Worm (Caenorhabditis elegans): ENCODE results near the gene ndab-2.

ce11 chrIII:7189581-7190128 lies 9.1 kb downstream of the ndab-2 start, which contains the start of gene rps-21:
- TF ChIP-seq hlh-30 (tag; optimal IDR thresholded peaks at IDR 0.05; ENCODE audit: insufficient read depth) (no peak), unc-55 (GFP tag; optimal IDR thresholded peaks at IDR 0.05) (peak; percentile 32), ceh-2 (tag; optimal IDR thresholded peaks at IDR 0.05) (no peak), elt-2 (tag; optimal IDR thresholded peaks at IDR 0.05) (peak; percentile 21), unc-3 (GFP tag; conservative IDR thresholded peaks at IDR 0.05) (no peak), unc-3 (tag; optimal IDR thresholded peaks at IDR 0.05) (no peak), ama-1 (optimal IDR thresholded peaks at IDR 0.05) (no peak), pag-3 (tag; optimal IDR thresholded peaks at IDR 0.05; ENCODE audit: borderline replicate concordance) (no peak), pat-9 (tag; optimal IDR thresholded peaks at IDR 0.05) (no peak), nhr-11 (tag; optimal IDR thresholded peaks at IDR 0.05) (no peak), sox-4 (tag; optimal IDR thresholded peaks at IDR 0.05) (no peak), Y22D7AL.16 (tag; optimal IDR thresholded peaks at IDR 0.05) (no peak), npax-4 (tag; optimal IDR thresholded peaks at IDR 0.05) (no peak), gmeb-2 (tag; optimal IDR thresholded peaks at IDR 0.05) (no peak)
